Fruit fly (Drosophila melanogaster) whole organism, embryonic: Measurements from ENCODE around the gene CG32379.

Experiments
- Atf6 ChIP-seq: fragments of 200-800 bp; sonication (Bioruptor generic); IDR thresholded peaks from 2 replicates; pipeline ENCODE4 v1.3.6; 2022; ENCODE audit warnings: missing biosample characterization, missing genetic modification characterization
- BEAF-32 ChIP-seq: fragments of 200-800 bp; sonication (Bioruptor generic); optimal IDR thresholded peaks from 3 replicates; lab custom pipeline; 2017; ENCODE audit warnings: missing biosample characterization, missing genetic modification characterization, mild to moderate bottlenecking, moderate library complexity, missing genetic modification reagents
- CG10274 ChIP-seq: fragments of 200-800 bp; sonication (Bioruptor generic); optimal IDR thresholded peaks from 3 replicates; lab custom pipeline; 2017; ENCODE audit warnings: missing biosample characterization, mild to moderate bottlenecking, missing genetic modification characterization
- CG10979 ChIP-seq: fragments of 200-800 bp; sonication (Bioruptor generic); optimal IDR thresholded peaks from 2 replicates; lab custom pipeline; 2018; ENCODE audit warnings: missing biosample characterization, mild to moderate bottlenecking, missing genetic modification characterization, moderate library complexity
- CG11504 ChIP-seq: fragments of 200-800 bp; sonication (Bioruptor generic); optimal IDR thresholded peaks from 3 replicates; lab custom pipeline; 2019; ENCODE audit warnings: missing biosample characterization, mild to moderate bottlenecking, missing genetic modification characterization, moderate library complexity
- CG12155 ChIP-seq: fragments of 200-800 bp; sonication (Bioruptor generic); optimal IDR thresholded peaks from 3 replicates; lab custom pipeline; 2016; ENCODE audit warnings: missing biosample characterization, missing genetic modification characterization
- CG12744 ChIP-seq: fragments of 200-800 bp; sonication (Bioruptor generic); optimal IDR thresholded peaks from 2 replicates; lab custom pipeline; 2016; ENCODE audit warnings: missing biosample characterization, missing genetic modification characterization
- CG12769 ChIP-seq: fragments of 200-800 bp; sonication (Bioruptor generic); optimal IDR thresholded peaks from 2 replicates; lab custom pipeline; 2019; ENCODE audit warnings: missing biosample characterization, mild to moderate bottlenecking, missing genetic modification characterization, moderate library complexity
- CG12942 ChIP-seq: fragments of 200-800 bp; sonication (Bioruptor generic); optimal IDR thresholded peaks from 3 replicates; lab custom pipeline; 2016; ENCODE audit warnings: missing biosample characterization, missing genetic modification characterization
- CG14050 ChIP-seq: fragments of 200-800 bp; sonication (Bioruptor generic); IDR thresholded peaks from 3 replicates; pipeline ENCODE4 v1.3.6; 2022; ENCODE audit warnings: missing biosample characterization, missing genetic modification characterization
- CG15073 ChIP-seq: fragments of 200-800 bp; sonication (Bioruptor generic); optimal IDR thresholded peaks from 2 replicates; lab custom pipeline; 2016; ENCODE audit warnings: missing biosample characterization, missing genetic modification characterization
- CG15514 ChIP-seq: fragments of 200-800 bp; sonication (Bioruptor generic); optimal IDR thresholded peaks from 3 replicates; lab custom pipeline; 2017; ENCODE audit warnings: missing biosample characterization, missing genetic modification characterization, mild to moderate bottlenecking, moderate library complexity, missing genetic modification reagents
- CG1647 ChIP-seq: fragments of 200-800 bp; sonication (Bioruptor generic); optimal IDR thresholded peaks from 3 replicates; lab custom pipeline; 2016; ENCODE audit warnings: missing biosample characterization, missing genetic modification characterization
- CG17359 ChIP-seq: fragments of 200-800 bp; sonication (Bioruptor generic); optimal IDR thresholded peaks from 3 replicates; lab custom pipeline; 2018; ENCODE audit warnings: missing biosample characterization, mild to moderate bottlenecking, missing genetic modification characterization, moderate library complexity
- CG17361 ChIP-seq: fragments of 200-800 bp; sonication (Bioruptor generic); IDR thresholded peaks from 3 replicates; pipeline ENCODE4 v1.3.6; 2022; ENCODE audit warnings: missing biosample characterization, missing genetic modification characterization
- CG17802 ChIP-seq: fragments of 200-800 bp; sonication (Bioruptor generic); optimal IDR thresholded peaks from 2 replicates; lab custom pipeline; 2018; ENCODE audit warnings: missing biosample characterization, mild to moderate bottlenecking, missing genetic modification characterization, moderate library complexity
- CG18262 ChIP-seq: fragments of 200-800 bp; optimal IDR thresholded peaks from 3 replicates; lab custom pipeline; 2019; ENCODE audit warnings: missing biosample characterization, mild to moderate bottlenecking, missing genetic modification characterization, moderate library complexity
- CG18599 ChIP-seq: fragments of 200-800 bp; sonication (Bioruptor generic); optimal IDR thresholded peaks from 3 replicates; lab custom pipeline; 2017; ENCODE audit warnings: missing biosample characterization, missing genetic modification characterization, mild to moderate bottlenecking, moderate library complexity, missing genetic modification reagents
- CG18764 ChIP-seq: fragments of 200-800 bp; sonication (Bioruptor generic); optimal IDR thresholded peaks from 3 replicates; lab custom pipeline; 2016; ENCODE audit warnings: missing biosample characterization, missing genetic modification characterization
- CG31224 ChIP-seq: fragments of 200-800 bp; sonication (Bioruptor generic); IDR thresholded peaks from 2 replicates; pipeline ENCODE4 v1.3.6; 2022; ENCODE audit warnings: missing biosample characterization, missing genetic modification characterization
- CG32767 ChIP-seq: fragments of 200-800 bp; sonication (Bioruptor generic); IDR thresholded peaks from 2 replicates; pipeline ENCODE4 v1.3.6; 2022; ENCODE audit warnings: missing biosample characterization, missing genetic modification characterization
- CG3281 ChIP-seq: fragments of 200-800 bp; sonication (Bioruptor generic); optimal IDR thresholded peaks from 3 replicates; lab custom pipeline; 2017; ENCODE audit warnings: missing biosample characterization, mild to moderate bottlenecking, missing genetic modification characterization
- CG5953 ChIP-seq: fragments of 200-800 bp; sonication (Bioruptor generic); IDR thresholded peaks from 2 replicates; pipeline ENCODE4 v1.3.6; 2022; ENCODE audit warnings: missing biosample characterization, missing genetic modification characterization
- CG8924 ChIP-seq: fragments of 200-800 bp; optimal IDR thresholded peaks from 3 replicates; lab custom pipeline; 2019; ENCODE audit warnings: missing biosample characterization, mild to moderate bottlenecking, missing genetic modification characterization, moderate library complexity
- CG9932 ChIP-seq: fragments of 200-800 bp; sonication (Bioruptor generic); IDR thresholded peaks from 2 replicates; pipeline ENCODE4 v1.3.6; 2022; ENCODE audit warnings: missing biosample characterization, missing genetic modification characterization
- CTCF ChIP-seq: fragments of 200-800 bp; sonication (Bioruptor generic); optimal IDR thresholded peaks from 2 replicates; lab custom pipeline; 2017; ENCODE audit warnings: missing biosample characterization, mild to moderate bottlenecking, missing genetic modification characterization, moderate library complexity
- D ChIP-seq, 2 experiments: fragments of 200-800 bp in 1 of 2; fragments of >200 bp in 1 of 2; sonication (Bioruptor generic) in 1 of 2; optimal IDR thresholded peaks; 2 replicates in 1 of 2; 3 replicates in 1 of 2; lab custom pipeline; 2017; ENCODE audit warnings: mild to moderate bottlenecking in 1 of 2, missing biosample characterization in 1 of 2, missing genetic modification characterization in 1 of 2, missing genetic modification reagents in 1 of 2
- Doc2 ChIP-seq: fragments of 200-800 bp; sonication (Bioruptor generic); IDR thresholded peaks from 2 replicates; pipeline ENCODE4 v1.3.6; 2022; ENCODE audit warnings: missing biosample characterization, missing genetic modification characterization
- Elba2 ChIP-seq: fragments of 200-800 bp; sonication (Bioruptor generic); optimal IDR thresholded peaks from 3 replicates; lab custom pipeline; 2016; ENCODE audit warnings: missing biosample characterization, missing genetic modification characterization
- Ets65A ChIP-seq: fragments of 200-800 bp; sonication (Bioruptor generic); peaks from one replicate; lab custom pipeline; 2016; ENCODE audit warnings: missing biosample characterization, missing genetic modification characterization
- Hsf ChIP-seq: fragments of 200-800 bp; sonication (Bioruptor generic); optimal IDR thresholded peaks from 3 replicates; lab custom pipeline; 2016; ENCODE audit warnings: missing biosample characterization, missing genetic modification characterization
- Mad ChIP-seq: fragments of 200-800 bp; sonication (Bioruptor generic); optimal IDR thresholded peaks from 2 replicates; lab custom pipeline; 2016; ENCODE audit warnings: missing biosample characterization, missing genetic modification characterization
- Nf-YC ChIP-seq: fragments of 200-800 bp; optimal IDR thresholded peaks from 3 replicates; lab custom pipeline; 2019; ENCODE audit warnings: missing biosample characterization, mild to moderate bottlenecking, missing genetic modification characterization, moderate library complexity
- Xbp1 ChIP-seq: fragments of 200-800 bp; sonication (Bioruptor generic); optimal IDR thresholded peaks from 3 replicates; lab custom pipeline; 2016; ENCODE audit warnings: missing biosample characterization, mild to moderate bottlenecking, missing genetic modification characterization
- az2 ChIP-seq: fragments of 200-800 bp; sonication (Bioruptor generic); optimal IDR thresholded peaks from 3 replicates; lab custom pipeline; 2016; ENCODE audit warnings: missing biosample characterization, missing genetic modification characterization
- cg ChIP-seq: fragments of 200-800 bp; sonication (Bioruptor generic); optimal IDR thresholded peaks from 3 replicates; lab custom pipeline; 2019; ENCODE audit warnings: missing biosample characterization, mild to moderate bottlenecking, missing genetic modification characterization, moderate library complexity
- danr ChIP-seq: fragments of 200-800 bp; sonication (Bioruptor generic); IDR thresholded peaks from 2 replicates; pipeline ENCODE4 v1.3.6; 2022; ENCODE audit warnings: missing biosample characterization, missing genetic modification characterization
- fd3F ChIP-seq: fragments of 200-800 bp; sonication (Bioruptor generic); optimal IDR thresholded peaks from 2 replicates; lab custom pipeline; 2018; ENCODE audit warnings: missing biosample characterization, mild to moderate bottlenecking, missing genetic modification characterization, moderate library complexity
- klu ChIP-seq: fragments of 200-800 bp; sonication (Bioruptor generic); IDR thresholded peaks from 2 replicates; pipeline ENCODE4 v1.3.6; 2022; ENCODE audit warnings: missing biosample characterization, missing genetic modification characterization
- onecut ChIP-seq: fragments of 200-800 bp; sonication (Bioruptor generic); IDR thresholded peaks from 2 replicates; pipeline ENCODE4 v1.3.6; 2022; ENCODE audit warnings: missing biosample characterization, missing genetic modification characterization
- pan ChIP-seq, 4 experiments: fragments of >200 bp in 3 of 4; fragments of 200-800 bp in 1 of 4; sonication (Bioruptor generic) in 1 of 4; optimal IDR thresholded peaks in 3 of 4; IDR thresholded peaks in 1 of 4; 2 replicates each; pipeline versions ENCODE4 v1.3.6 to Lab custom; 2017 to 2022; ENCODE audit warnings: missing biosample characterization in 2 of 4, missing genetic modification characterization in 2 of 4, mixed read lengths in 1 of 4
- phol ChIP-seq: fragments of 200-800 bp; sonication (Bioruptor generic); optimal IDR thresholded peaks from 3 replicates; lab custom pipeline; 2018; ENCODE audit warnings: missing biosample characterization, mild to moderate bottlenecking, missing genetic modification characterization, moderate library complexity
- pros ChIP-seq: fragments of 200-800 bp; sonication (Bioruptor generic); optimal IDR thresholded peaks from 3 replicates; lab custom pipeline; 2019; ENCODE audit warnings: missing biosample characterization, mild to moderate bottlenecking, missing genetic modification characterization, moderate library complexity
- scrt ChIP-seq: fragments of 200-800 bp; sonication (Bioruptor generic); optimal IDR thresholded peaks from 2 replicates; lab custom pipeline; 2018; ENCODE audit warnings: missing biosample characterization, mild to moderate bottlenecking, missing genetic modification characterization, moderate library complexity
- sens ChIP-seq: fragments of 200-800 bp; sonication (Bioruptor generic); peaks from one replicate; lab custom pipeline; 2016; ENCODE audit warnings: missing biosample characterization, missing genetic modification characterization
- sens-2 ChIP-seq: fragments of 200-800 bp; sonication (Bioruptor generic); IDR thresholded peaks from 2 replicates; pipeline ENCODE4 v1.3.6; 2022; ENCODE audit warnings: missing biosample characterization, missing genetic modification characterization
- seq ChIP-seq: fragments of 200-800 bp; sonication (Bioruptor generic); IDR thresholded peaks from 2 replicates; pipeline ENCODE4 v1.3.6; 2022; ENCODE audit warnings: missing biosample characterization, missing genetic modification characterization
- unc-4 ChIP-seq: fragments of 200-800 bp; sonication (Bioruptor generic); IDR thresholded peaks from 2 replicates; pipeline ENCODE4 v1.3.6; 2022; ENCODE audit warnings: missing biosample characterization, missing genetic modification characterization; ENCODE audit not compliant: partially characterized antibody

The CG32379 gene

DNA sequence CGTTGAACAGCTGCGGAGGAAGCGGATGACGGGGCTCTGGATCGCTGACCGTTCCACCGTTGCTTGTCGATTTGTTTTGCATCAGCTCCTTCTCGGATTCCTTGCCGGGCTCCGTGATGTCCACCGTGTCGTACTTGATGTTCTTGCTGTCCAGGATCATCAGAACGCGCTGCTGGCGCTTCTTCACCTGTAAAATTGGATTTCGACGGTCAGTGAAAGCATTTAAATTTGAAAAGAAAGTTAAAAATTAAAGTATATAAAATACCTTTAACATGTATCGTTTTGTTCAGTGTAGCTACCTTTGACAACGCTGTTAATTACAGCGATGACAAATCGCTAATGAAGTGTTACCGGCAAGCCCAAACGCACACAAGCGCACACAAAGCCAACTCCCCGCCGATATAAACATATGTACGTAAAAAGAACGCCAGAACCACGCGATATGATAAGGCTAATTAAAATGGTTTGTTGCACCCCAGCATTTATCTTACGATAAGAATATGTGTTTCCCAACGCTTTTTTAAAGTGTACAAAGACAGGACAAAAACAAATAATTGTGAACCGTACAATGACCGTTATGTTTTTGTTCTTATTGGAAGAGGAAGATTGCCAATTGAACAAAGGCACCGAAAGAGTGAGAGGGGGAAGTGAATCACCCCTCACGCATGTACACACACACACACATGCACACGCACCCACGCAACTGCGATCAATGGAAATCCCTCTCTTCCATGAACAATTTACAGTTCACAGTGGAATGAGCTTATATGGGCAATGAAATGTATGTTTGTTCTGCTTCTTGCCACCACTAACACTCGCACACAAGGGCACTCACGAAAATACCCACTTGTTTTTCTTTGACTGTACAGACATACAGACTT, 28.1 kb upstream of the CG32379 start (continued):
- no peak for TF ChIP-seq pan (optimal IDR thresholded peaks at IDR 0.05; lab: Kevin White, UChicago)
- TF ChIP-seq pan (GFP tag; optimal IDR thresholded peaks at IDR 0.05 in 1 of 2, IDR thresholded peaks at IDR 0.05 in 1 of 2), result peak in 1 of 2 experiments; percentile 32
- TF ChIP-seq D (optimal IDR thresholded peaks at IDR 0.05; lab: Kevin White, UChicago), result peak; percentile 84
- TF ChIP-seq D (GFP tag; optimal IDR thresholded peaks at IDR 0.05; lab: Kevin White, UChicago), result no peak
- TF ChIP-seq CG1647, result peak; percentile 21
- peak; percentile 68 for TF ChIP-seq CG3281
- peak; percentile 50; the same call in 1 of the 2 replicates for TF ChIP-seq Atf6 (GFP tag; lab: Robert Waterston, UW)
- peak; percentile 26 for TF ChIP-seq CG12942 (GFP tag; lab: Kevin White, UChicago)
- TF ChIP-seq CG8924, result peak; percentile 42
- TF ChIP-seq fd3F (GFP tag; lab: Kevin White, UChicago), result no peak
- no peak for TF ChIP-seq CG18764 (GFP tag; lab: Kevin White, UChicago)
- peak; percentile 93 for TF ChIP-seq Elba2 (GFP tag; lab: Kevin White, UChicago)
- TF ChIP-seq onecut, result 0 out of 2 replicates have a peak, but pooled peaks have one; percentile 25
- TF ChIP-seq CG5953, result peak; percentile 57; the same call in 1 of the 2 replicates
- TF ChIP-seq CG12155, result no peak
- TF ChIP-seq sens (GFP tag; lab: Kevin White, UChicago), result peak; percentile 67
- peak; percentile 31 for TF ChIP-seq Nf-YC
- peak; percentile 0 for TF ChIP-seq BEAF-32 (GFP tag; lab: Kevin White, UChicago)
- peak; percentile 48 for TF ChIP-seq CG12769
- TF ChIP-seq CG18262 (tag; lab: Kevin White, UChicago), result peak; percentile 18
- no peak for TF ChIP-seq CG15073 (GFP tag; lab: Kevin White, UChicago)
- no peak for TF ChIP-seq Doc2 (GFP tag; lab: Robert Waterston, UW)
- peak; percentile 1 for TF ChIP-seq az2 (GFP tag; lab: Kevin White, UChicago)
- peak; percentile 94 for TF ChIP-seq cg
- TF ChIP-seq CG11504, result peak; percentile 56
- peak; percentile 40 for TF ChIP-seq phol
- TF ChIP-seq CG17802, result no peak
- peak; percentile 53 for TF ChIP-seq CG18599 (GFP tag; lab: Kevin White, UChicago)
- peak; percentile 39 for TF ChIP-seq CTCF (GFP tag; lab: Kevin White, UChicago)
- peak; percentile 24 for TF ChIP-seq CG10979 (tag; lab: Kevin White, UChicago)
- no peak for TF ChIP-seq Mad (GFP tag; lab: Kevin White, UChicago)
- TF ChIP-seq Xbp1, result peak; percentile 35
- TF ChIP-seq pros (GFP tag; lab: Kevin White, UChicago), result peak; percentile 70
- peak; percentile 33; the same call in 1 of the 2 replicates for TF ChIP-seq CG31224 (GFP tag; lab: Robert Waterston, UW)
- TF ChIP-seq CG32767, result peak; percentile 42; the same call in 1 of the 2 replicates
- peak; percentile 34 for TF ChIP-seq CG15514 (GFP tag; lab: Kevin White, UChicago)
- peak; percentile 62; the same call in 1 of the 3 replicates for TF ChIP-seq CG17361 (GFP tag; lab: Robert Waterston, UW)
- TF ChIP-seq CG12744, result no peak
- TF ChIP-seq CG10274 (GFP tag; lab: Kevin White, UChicago), result peak; percentile 0
- peak; percentile 46 for TF ChIP-seq klu (GFP tag; lab: Robert Waterston, UW)
- TF ChIP-seq unc-4 (GFP tag; lab: Robert Waterston, UW), result 0 out of 2 replicates have a peak, but pooled peaks have one; percentile 30
- TF ChIP-seq danr, result no peak
- TF ChIP-seq CG17359 (tag; lab: Kevin White, UChicago), result peak; percentile 33
- TF ChIP-seq seq (GFP tag; lab: Robert Waterston, UW), result no peak
- TF ChIP-seq Hsf (GFP tag; lab: Kevin White, UChicago), result peak; percentile 7
- TF ChIP-seq CG9932 (GFP tag; lab: Robert Waterston, UW), result no peak
- TF ChIP-seq sens-2 (GFP tag; lab: Robert Waterston, UW), result 0 out of 2 replicates have a peak, but pooled peaks have one; percentile 17
- TF ChIP-seq CG14050 (GFP tag; lab: Robert Waterston, UW), result peak; percentile 53; the same call in 2 of the 3 replicates
- TF ChIP-seq Ets65A, result peak; percentile 71
- no peak for TF ChIP-seq scrt (GFP tag; lab: Kevin White, UChicago)
